In the genomic region with DNA sequence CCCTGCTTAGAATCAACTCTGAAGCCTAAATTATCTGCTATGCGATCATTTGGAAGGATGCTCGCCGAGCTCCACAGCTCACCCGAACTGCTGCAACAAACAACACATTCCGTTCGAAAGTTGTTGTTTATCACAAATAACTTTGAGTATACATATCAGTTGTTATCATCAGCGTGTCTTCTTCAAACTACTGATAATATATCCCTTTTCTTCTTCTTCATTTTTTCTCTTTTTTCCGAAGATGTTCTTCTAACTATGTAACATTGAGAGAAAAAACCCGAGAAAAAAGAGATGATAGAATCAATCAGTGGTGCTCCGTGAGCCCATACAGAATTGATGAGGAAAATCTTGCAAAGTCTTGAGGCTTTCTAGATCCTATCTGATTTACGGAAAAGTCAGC, we compare ENCODE assay signal across 5 worm cellular contexts.
A peak's percentile ranks its signal among the peaks of the same experiment; 100 is the strongest.
TF ChIP-seq lines count a peak whose summit lies in the region.

No protein-coding gene starts in this region.

TF ChIP-seq in whole organism, L1 larva, 84 proteins besides CTCF, POLR2A, EP300 and RAD21:
- peak; percentile 7 to 32 for TF ChIP-seq lsy-2 (tag; optimal IDR thresholded peaks at IDR 0.05; lab: Kevin White, UChicago)
- no peak for TF ChIP-seq ama-1 (optimal IDR thresholded peaks at IDR 0.05; lab: Kevin White, UChicago)
- TF ChIP-seq lin-14 (GFP tag; optimal IDR thresholded peaks at IDR 0.05; lab: Kevin White, UChicago) = peak; percentile 80
- peak; percentile 17 for TF ChIP-seq mep-1 (tag; optimal IDR thresholded peaks at IDR 0.05; lab: Kevin White, UChicago)
- peak in 2 of 6 experiments; percentile 9 to 30 for TF ChIP-seq elt-3 (tag; optimal IDR thresholded peaks at IDR 0.05; lab: Kevin White, UChicago)
- no peak for TF ChIP-seq skn-1 (tag; optimal IDR thresholded peaks at IDR 0.05; lab: Kevin White, UChicago)
- no peak for TF ChIP-seq vab-15 (tag; optimal IDR thresholded peaks at IDR 0.05; lab: Kevin White, UChicago)
- TF ChIP-seq ets-5 (GFP tag; IDR thresholded peaks at IDR 0.05; lab: Robert Waterston, UW) = no peak
- no peak for TF ChIP-seq lin-39 (tag; optimal IDR thresholded peaks at IDR 0.05; lab: Kevin White, UChicago)
- peak; percentile 25 for TF ChIP-seq blmp-1 (tag; optimal IDR thresholded peaks at IDR 0.05; lab: Kevin White, UChicago)
- TF ChIP-seq sup-37 (GFP tag; optimal IDR thresholded peaks at IDR 0.05; lab: Kevin White, UChicago) = no peak
- peak; percentile 22 for TF ChIP-seq snu-23 (GFP tag; optimal IDR thresholded peaks at IDR 0.05; lab: Kevin White, UChicago)

TF ChIP-seq in whole organism, L2 larva, 48 proteins besides CTCF, POLR2A, EP300 and RAD21:
- TF ChIP-seq egl-27 (tag; optimal IDR thresholded peaks at IDR 0.05; lab: Kevin White, UChicago) (no peak), sma-9 (GFP tag; optimal IDR thresholded peaks at IDR 0.05; lab: Kevin White, UChicago) (peak; percentile 37), sma-9 (tag; optimal IDR thresholded peaks at IDR 0.05; lab: Kevin White, UChicago) (no peak), F13H6.1 (tag; optimal IDR thresholded peaks at IDR 0.05; lab: Kevin White, UChicago) (peak; percentile 62), sma-3 (GFP tag; optimal IDR thresholded peaks at IDR 0.05; lab: Kevin White, UChicago) (no peak), C34F6.9 (tag; optimal IDR thresholded peaks at IDR 0.05; lab: Kevin White, UChicago) (peak; percentile 45), mbf-1 (tag; optimal IDR thresholded peaks at IDR 0.05; lab: Kevin White, UChicago) (no peak), nhr-77 (tag; optimal IDR thresholded peaks at IDR 0.05; lab: Kevin White, UChicago) (no peak), nhr-129 (tag; optimal IDR thresholded peaks at IDR 0.05; lab: Kevin White, UChicago) (peak; percentile 22), lsy-2 (tag; optimal IDR thresholded peaks at IDR 0.05; lab: Kevin White, UChicago) (peak in 1 of 2 experiments; percentile 56)

TF ChIP-seq in whole organism, L3 larva, 47 proteins besides CTCF, POLR2A, EP300 and RAD21:
- peak; percentile 11 for TF ChIP-seq nfya-1 (tag; optimal IDR thresholded peaks at IDR 0.05; lab: Kevin White, UChicago; ENCODE audit: insufficient read depth)
- no peak for TF ChIP-seq fos-1 (tag; optimal IDR thresholded peaks at IDR 0.05; lab: Kevin White, UChicago)
- no peak for TF ChIP-seq aly-2 (tag; optimal IDR thresholded peaks at IDR 0.05; lab: Kevin White, UChicago)
TF ChIP-seq in whole organism, L3 larva: peak in this region for 1.

TF ChIP-seq in whole organism, L4 larva, 104 proteins besides CTCF, POLR2A, EP300 and RAD21:
- TF ChIP-seq hlh-11 (tag; optimal IDR thresholded peaks at IDR 0.05; lab: Kevin White, UChicago) (peak; percentile 44), hmg-1.1 (GFP tag; IDR thresholded peaks at IDR 0.05; lab: Robert Waterston, UW) (no peak), daf-12 (tag; optimal IDR thresholded peaks at IDR 0.05; lab: Kevin White, UChicago) (no peak), zip-2 (tag; optimal IDR thresholded peaks at IDR 0.05; lab: Kevin White, UChicago) (no peak), F44E2.7 (GFP tag; IDR thresholded peaks at IDR 0.05; lab: Robert Waterston, UW) (no peak), F37D6.2 (tag; optimal IDR thresholded peaks at IDR 0.05; lab: Kevin White, UChicago) (no peak), mdt-29 (GFP tag; IDR thresholded peaks at IDR 0.05; lab: Robert Waterston, UW) (no peak), nhr-48 (tag; optimal IDR thresholded peaks at IDR 0.05; lab: Kevin White, UChicago) (no peak), pha-4 (GFP tag; IDR thresholded peaks at IDR 0.05; lab: Robert Waterston, UW) (no peak), pha-4 (tag; optimal IDR thresholded peaks at IDR 0.05; lab: Kevin White, UChicago) (no peak), zfp-3 (GFP tag; conservative IDR thresholded peaks at IDR 0.05; lab: Robert Waterston, UW) (no peak), daf-16 (GFP tag; optimal IDR thresholded peaks at IDR 0.05; lab: Kevin White, UChicago) (peak in 1 of 2 experiments; percentile 66), daf-16 (tag; optimal IDR thresholded peaks at IDR 0.05; lab: Kevin White, UChicago) (peak; percentile 63), zag-1 (tag; optimal IDR thresholded peaks at IDR 0.05; lab: Kevin White, UChicago) (no peak), nhr-11 (tag; optimal IDR thresholded peaks at IDR 0.05; lab: Kevin White, UChicago) (peak; percentile 34), madf-9 (GFP tag; conservative IDR thresholded peaks at IDR 0.05; lab: Robert Waterston, UW) (no peak), mes-2 (tag; optimal IDR thresholded peaks at IDR 0.05; lab: Kevin White, UChicago; ENCODE audit: poor library complexity, severe bottlenecking) (no peak), nhr-28 (tag; optimal IDR thresholded peaks at IDR 0.05; lab: Kevin White, UChicago) (peak; percentile 12), php-3 (GFP tag; IDR thresholded peaks at IDR 0.05; lab: Robert Waterston, UW) (no peak), nhr-41 (GFP tag; IDR thresholded peaks at IDR 0.05; lab: Robert Waterston, UW) (no peak), lsy-2 (tag; optimal IDR thresholded peaks at IDR 0.05; lab: Kevin White, UChicago) (peak in 1 of 2 experiments; percentile 33), lim-7 (GFP tag; IDR thresholded peaks at IDR 0.05; lab: Robert Waterston, UW) (no peak), unc-62 (GFP tag; optimal IDR thresholded peaks at IDR 0.05 in 1 of 2; lab: Kevin White, UChicago) (peak in 1 of 2 experiments; percentile 63), unc-62 (tag; optimal IDR thresholded peaks at IDR 0.05; lab: Kevin White, UChicago) (no peak)
TF ChIP-seq in whole organism, L4 larva: peak in this region for 6.

TF ChIP-seq in whole organism, late embryonic, 69 proteins besides CTCF, POLR2A, EP300 and RAD21:
- TF ChIP-seq syd-9 (tag; optimal IDR thresholded peaks at IDR 0.05; lab: Kevin White, UChicago) = no peak
- TF ChIP-seq ttx-3 (tag; optimal IDR thresholded peaks at IDR 0.05; lab: Kevin White, UChicago) = no peak
- no peak for TF ChIP-seq ceh-6 (GFP tag; optimal IDR thresholded peaks at IDR 0.05; lab: Kevin White, UChicago)
- TF ChIP-seq unc-86 (tag; optimal IDR thresholded peaks at IDR 0.05; lab: Kevin White, UChicago) = no peak
- TF ChIP-seq pros-1 (tag; optimal IDR thresholded peaks at IDR 0.05; lab: Kevin White, UChicago) = no peak
- TF ChIP-seq ceh-48 (tag; optimal IDR thresholded peaks at IDR 0.05; lab: Kevin White, UChicago) = no peak
- peak; percentile 67 for TF ChIP-seq elt-2 (tag; optimal IDR thresholded peaks at IDR 0.05; lab: Kevin White, UChicago)
- TF ChIP-seq pha-2 (tag; optimal IDR thresholded peaks at IDR 0.05; lab: Kevin White, UChicago) = no peak
- TF ChIP-seq gmeb-2 (tag; optimal IDR thresholded peaks at IDR 0.05; lab: Kevin White, UChicago) = no peak
- TF ChIP-seq ceh-18 (tag; optimal IDR thresholded peaks at IDR 0.05; lab: Kevin White, UChicago) = peak; percentile 43
- TF ChIP-seq ceh-45 (GFP tag; IDR thresholded peaks at IDR 0.05; lab: Robert Waterston, UW) = no peak
- no peak for TF ChIP-seq K02D7.2 (tag; optimal IDR thresholded peaks at IDR 0.05; lab: Kevin White, UChicago)
- no peak for TF ChIP-seq che-1 (tag; optimal IDR thresholded peaks at IDR 0.05; lab: Kevin White, UChicago)
- no peak for TF ChIP-seq pqm-1 (tag; optimal IDR thresholded peaks at IDR 0.05; lab: Kevin White, UChicago)
